Worm (Caenorhabditis elegans): Measurements from ENCODE around the gene ZK507.1.

- TF ChIP-seq ces-1 (GFP tag; optimal IDR thresholded peaks at IDR 0.05) = no peak
- TF ChIP-seq fkh-10 (GFP tag; optimal IDR thresholded peaks at IDR 0.05) = no peak
Measured at ce11 chrIII:9051714-9052113, 49.4 kb downstream of the ZK507.1 start.

Data from whole organism, L1 larva.